Fruit fly (Drosophila melanogaster) whole organism, embryonic: ENCODE measurements around the gene Stt3B.

Source experiments
- Atf6 ChIP-seq: fragments of 200-800 bp; sonication (Bioruptor generic); IDR thresholded peaks from 2 replicates; pipeline ENCODE4 v1.3.6; 2022; ENCODE audit warnings: missing biosample characterization, missing genetic modification characterization
- BEAF-32 ChIP-seq: fragments of 200-800 bp; sonication (Bioruptor generic); optimal IDR thresholded peaks from 3 replicates; lab custom pipeline; 2017; ENCODE audit warnings: missing biosample characterization, missing genetic modification characterization, mild to moderate bottlenecking, moderate library complexity, missing genetic modification reagents
- CG10979 ChIP-seq: fragments of 200-800 bp; sonication (Bioruptor generic); optimal IDR thresholded peaks from 2 replicates; lab custom pipeline; 2018; ENCODE audit warnings: missing biosample characterization, mild to moderate bottlenecking, missing genetic modification characterization, moderate library complexity
- CG12104 ChIP-seq: fragments of 200-800 bp; sonication (Bioruptor generic); optimal IDR thresholded peaks from 3 replicates; lab custom pipeline; 2016; ENCODE audit warnings: missing biosample characterization, missing genetic modification characterization
- CG12659 ChIP-seq: fragments of 200-800 bp; sonication (Bioruptor generic); optimal IDR thresholded peaks from 3 replicates; lab custom pipeline; 2017; ENCODE audit warnings: mild to moderate bottlenecking, missing biosample characterization, missing genetic modification reagents, missing genetic modification characterization
- CG14965 ChIP-seq: fragments of 200-800 bp; sonication (Bioruptor generic); optimal IDR thresholded peaks from 2 replicates; lab custom pipeline; 2016; ENCODE audit warnings: missing biosample characterization, missing genetic modification characterization, borderline replicate concordance
- CG15601 ChIP-seq: fragments of 200-800 bp; sonication (Bioruptor generic); optimal IDR thresholded peaks from 3 replicates; lab custom pipeline; 2019; ENCODE audit warnings: missing biosample characterization, mild to moderate bottlenecking, missing genetic modification characterization, moderate library complexity
- CG1602 ChIP-seq: fragments of 200-800 bp; sonication (Bioruptor generic); optimal IDR thresholded peaks from 3 replicates; lab custom pipeline; 2016; ENCODE audit warnings: missing biosample characterization, missing genetic modification characterization
- CG17359 ChIP-seq: fragments of 200-800 bp; sonication (Bioruptor generic); optimal IDR thresholded peaks from 3 replicates; lab custom pipeline; 2018; ENCODE audit warnings: missing biosample characterization, mild to moderate bottlenecking, missing genetic modification characterization, moderate library complexity
- CG17802 ChIP-seq: fragments of 200-800 bp; sonication (Bioruptor generic); optimal IDR thresholded peaks from 2 replicates; lab custom pipeline; 2018; ENCODE audit warnings: missing biosample characterization, mild to moderate bottlenecking, missing genetic modification characterization, moderate library complexity
- CG18476 ChIP-seq: fragments of 200-800 bp; sonication (Bioruptor generic); optimal IDR thresholded peaks from 2 replicates; lab custom pipeline; 2016; ENCODE audit warnings: missing biosample characterization, mild to moderate bottlenecking, missing genetic modification characterization
- CG30431 ChIP-seq: fragments of 200-800 bp; sonication (Bioruptor generic); optimal IDR thresholded peaks from 2 replicates; lab custom pipeline; 2017; ENCODE audit warnings: missing biosample characterization, missing genetic modification characterization
- CG5953 ChIP-seq: fragments of 200-800 bp; sonication (Bioruptor generic); IDR thresholded peaks from 2 replicates; pipeline ENCODE4 v1.3.6; 2022; ENCODE audit warnings: missing biosample characterization, missing genetic modification characterization
- CTCF ChIP-seq: fragments of 200-800 bp; sonication (Bioruptor generic); optimal IDR thresholded peaks from 2 replicates; lab custom pipeline; 2017; ENCODE audit warnings: missing biosample characterization, mild to moderate bottlenecking, missing genetic modification characterization, moderate library complexity
- Dip2 ChIP-seq: fragments of 200-800 bp; sonication (Bioruptor generic); IDR thresholded peaks from 2 replicates; pipeline ENCODE4 v1.3.6; 2022; ENCODE audit warnings: missing biosample characterization, missing genetic modification characterization
- Ets65A ChIP-seq: fragments of 200-800 bp; sonication (Bioruptor generic); peaks from one replicate; lab custom pipeline; 2016; ENCODE audit warnings: missing biosample characterization, missing genetic modification characterization
- Gsc ChIP-seq: fragments of 200-800 bp; sonication (Bioruptor generic); IDR thresholded peaks from 2 replicates; pipeline ENCODE4 v1.3.6; 2022; ENCODE audit warnings: missing biosample characterization, missing genetic modification characterization
- Hmx ChIP-seq: fragments of 200-800 bp; sonication (Bioruptor generic); optimal IDR thresholded peaks from 2 replicates; lab custom pipeline; 2016; ENCODE audit warnings: missing biosample characterization, missing genetic modification characterization
- Jarid2 ChIP-seq: fragments of 200-800 bp; sonication (Bioruptor generic); optimal IDR thresholded peaks from 3 replicates; lab custom pipeline; 2017; ENCODE audit warnings: mild to moderate bottlenecking, missing biosample characterization, missing genetic modification reagents, missing genetic modification characterization
- Nf-YB ChIP-seq: fragments of 200-800 bp; sonication (Bioruptor generic); optimal IDR thresholded peaks from 3 replicates; lab custom pipeline; 2019; ENCODE audit warnings: missing biosample characterization, mild to moderate bottlenecking, missing genetic modification characterization, moderate library complexity
- Side ChIP-seq: fragments of 200-800 bp; sonication (Bioruptor generic); optimal IDR thresholded peaks from 2 replicates; lab custom pipeline; 2016; ENCODE audit warnings: missing biosample characterization, missing genetic modification characterization
- abd-A ChIP-seq: fragments of 200-800 bp; sonication (Bioruptor generic); optimal IDR thresholded peaks from 3 replicates; lab custom pipeline; 2019; ENCODE audit warnings: missing biosample characterization, mild to moderate bottlenecking, missing genetic modification characterization, moderate library complexity
- ac ChIP-seq: fragments of 200-800 bp; sonication (Bioruptor generic); optimal IDR thresholded peaks from 3 replicates; lab custom pipeline; 2017; ENCODE audit warnings: missing biosample characterization, mild to moderate bottlenecking, missing genetic modification characterization
- ato ChIP-seq: fragments of 200-800 bp; sonication (Bioruptor generic); IDR thresholded peaks from 2 replicates; pipeline ENCODE4 v1.3.6; 2022; ENCODE audit warnings: missing biosample characterization, missing genetic modification characterization; ENCODE audit not compliant: partially characterized antibody
- disco-r ChIP-seq: fragments of 200-800 bp; sonication (Bioruptor generic); optimal IDR thresholded peaks from 2 replicates; lab custom pipeline; 2016; ENCODE audit warnings: missing biosample characterization, missing genetic modification characterization
- dmrt11E ChIP-seq: fragments of 200-800 bp; sonication (Bioruptor generic); optimal IDR thresholded peaks from 3 replicates; lab custom pipeline; 2018; ENCODE audit warnings: missing biosample characterization, mild to moderate bottlenecking, missing genetic modification characterization, moderate library complexity
- esg ChIP-seq: fragments of 200-800 bp; sonication (Bioruptor generic); conservative IDR thresholded peaks from 2 replicates; pipeline ENCODE4 v1.3.6; 2022; ENCODE audit warnings: missing biosample characterization, missing genetic modification characterization
- eve ChIP-seq, 2 experiments: fragments of >200 bp; optimal IDR thresholded peaks; 2 replicates each; lab custom pipeline; 2017; ENCODE audit warnings: missing biosample characterization in 2 of 2, missing genetic modification characterization in 2 of 2
- eyg ChIP-seq: fragments of 200-800 bp; sonication (Bioruptor generic); optimal IDR thresholded peaks from 3 replicates; lab custom pipeline; 2016; ENCODE audit warnings: missing biosample characterization, missing genetic modification characterization
- gcm ChIP-seq: fragments of 200-800 bp; sonication (Bioruptor generic); optimal IDR thresholded peaks from 2 replicates; lab custom pipeline; 2019; ENCODE audit warnings: missing biosample characterization, mild to moderate bottlenecking, missing genetic modification characterization, moderate library complexity
- gfzf ChIP-seq: fragments of 200-800 bp; sonication (Bioruptor generic); optimal IDR thresholded peaks from 2 replicates; lab custom pipeline; 2016; ENCODE audit warnings: missing biosample characterization, mild to moderate bottlenecking, missing genetic modification characterization, moderate library complexity
- hb ChIP-seq: fragments of 200-800 bp; sonication (Bioruptor generic); IDR thresholded peaks from 3 replicates; pipeline ENCODE4 v1.3.6; 2022; ENCODE audit warnings: missing biosample characterization, missing genetic modification characterization; ENCODE audit not compliant: partially characterized antibody
- ken ChIP-seq: fragments of 200-800 bp; sonication (Bioruptor generic); IDR thresholded peaks from 3 replicates; pipeline ENCODE4 v1.3.6; 2022; ENCODE audit warnings: missing biosample characterization, missing genetic modification characterization
- lola ChIP-seq, 3 experiments: fragments of >200 bp in 2 of 3; fragments of 200-800 bp in 1 of 3; sonication (Bioruptor generic) in 1 of 3; optimal IDR thresholded peaks; 2 replicates each; lab custom pipeline; 2017 to 2019; ENCODE audit warnings: missing biosample characterization in 3 of 3, missing genetic modification characterization in 3 of 3, mild to moderate bottlenecking in 1 of 3, moderate library complexity in 1 of 3
- pan ChIP-seq, 4 experiments: fragments of >200 bp in 3 of 4; fragments of 200-800 bp in 1 of 4; sonication (Bioruptor generic) in 1 of 4; optimal IDR thresholded peaks in 3 of 4; IDR thresholded peaks in 1 of 4; 2 replicates each; pipeline versions ENCODE4 v1.3.6 to Lab custom; 2017 to 2022; ENCODE audit warnings: missing biosample characterization in 2 of 4, missing genetic modification characterization in 2 of 4, mixed read lengths in 1 of 4
- peb ChIP-seq: fragments of 200-800 bp; sonication (Bioruptor generic); IDR thresholded peaks from 2 replicates; pipeline ENCODE4 v1.3.6; 2022; ENCODE audit warnings: missing biosample characterization, missing genetic modification characterization
- ranshi ChIP-seq: fragments of 200-800 bp; sonication (Bioruptor generic); IDR thresholded peaks from 2 replicates; pipeline ENCODE4 v1.3.6; 2022; ENCODE audit warnings: missing biosample characterization, missing genetic modification characterization
- vnd ChIP-seq: fragments of 200-800 bp; sonication (Bioruptor generic); IDR thresholded peaks from 3 replicates; pipeline ENCODE4 v1.3.6; 2022; ENCODE audit warnings: missing biosample characterization, missing genetic modification characterization; ENCODE audit not compliant: partially characterized antibody

The Stt3B gene

DNA sequence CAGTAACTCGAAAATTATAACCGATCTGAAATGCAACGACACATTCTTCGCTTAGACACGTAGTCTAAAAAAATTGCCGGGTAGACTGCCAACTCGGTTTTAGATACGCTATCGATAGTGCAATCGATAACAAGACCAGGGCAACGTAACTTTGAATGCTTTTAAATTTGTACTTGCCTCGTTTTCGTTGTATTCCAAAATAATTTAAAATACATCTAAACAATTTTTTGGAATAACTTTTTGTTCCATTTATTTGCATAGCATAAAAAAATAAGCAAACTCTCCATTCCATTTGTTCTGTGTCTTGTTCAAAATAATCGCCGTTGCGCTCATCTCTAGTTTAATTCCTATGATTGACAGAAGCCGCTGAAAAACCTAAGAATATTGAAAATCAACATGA is at the start of gene Stt3B, which contains the start of gene CG11839 (continued):
- TF ChIP-seq CG1602 (GFP tag; lab: Kevin White, UChicago) (peak; percentile 69), CG17802 (tag; lab: Kevin White, UChicago) (no peak), CG12104 (GFP tag; lab: Kevin White, UChicago) (peak; percentile 62), Nf-YB (GFP tag; lab: Kevin White, UChicago) (peak; percentile 37), vnd (peak; percentile 90), esg (0 out of 2 replicates have a peak, but pooled peaks have one; percentile 23), disco-r (peak; percentile 17), CG17359 (tag; lab: Kevin White, UChicago) (no peak), gfzf (GFP tag; lab: Kevin White, UChicago) (peak; percentile 46), dmrt11E (tag; lab: Kevin White, UChicago) (peak; percentile 53), ac (GFP tag; lab: Kevin White, UChicago) (no peak), CG15601 (peak; percentile 72), hb (GFP tag; lab: Robert Waterston, UW) (peak; percentile 91), BEAF-32 (GFP tag; lab: Kevin White, UChicago) (peak; percentile 97), eyg (GFP tag; lab: Kevin White, UChicago) (no peak), CG30431 (no peak), Side (GFP tag; lab: Kevin White, UChicago) (peak; percentile 72), gcm (GFP tag; lab: Kevin White, UChicago) (no peak), abd-A (tag; lab: Kevin White, UChicago) (no peak), CG5953 (no peak), CG18476 (peak; percentile 56), ranshi (GFP tag; lab: Robert Waterston, UW) (no peak), lola (GFP tag; optimal IDR thresholded peaks at IDR 0.05; lab: Kevin White, UChicago) (peak in 1 of 3 experiments; percentile 68), Gsc (GFP tag; lab: Robert Waterston, UW) (no peak), CG12659 (peak; percentile 85), ato (GFP tag; lab: Robert Waterston, UW) (peak; percentile 69)
- TF ChIP-seq, all 482 proteins: peak for 264

DNA sequence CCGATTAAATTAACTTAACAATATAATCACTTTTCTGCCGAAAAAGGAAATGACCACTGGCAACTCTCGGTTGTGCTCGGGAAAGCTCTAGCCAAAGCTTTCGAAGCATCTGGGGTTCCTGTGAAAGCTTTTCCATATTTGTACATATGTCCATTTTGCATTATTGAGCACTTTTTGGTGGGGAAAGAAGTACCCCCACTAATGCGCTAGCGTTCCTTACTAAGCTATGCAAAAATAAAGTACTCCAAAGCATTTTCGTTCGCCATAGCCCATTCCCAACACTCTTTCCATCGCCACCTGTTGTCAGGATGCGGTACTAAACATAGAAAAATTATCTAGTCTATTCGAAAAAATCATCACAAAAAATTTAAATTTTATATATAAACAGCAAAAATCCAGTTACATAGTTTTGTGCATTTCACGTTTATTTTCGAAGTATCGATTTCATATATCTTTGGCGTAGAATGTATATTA is 43.1 kb upstream of the Stt3B start, which contains the start of gene Nepl16:
Gene Nepl16, minus strand, starts transcription at position 51 of the 474 bp plus-strand sequence.
- TF ChIP-seq Ets65A (GFP tag; lab: Kevin White, UChicago) (peak; percentile 0), Dip2 (GFP tag; lab: Robert Waterston, UW) (no peak), eve (GFP tag; optimal IDR thresholded peaks at IDR 0.05; lab: Kevin White, UChicago) (peak in 1 of 2 experiments; percentile 51), CG14965 (GFP tag; lab: Kevin White, UChicago) (peak; percentile 88), CG10979 (tag; lab: Kevin White, UChicago) (peak; percentile 96), ken (GFP tag; lab: Robert Waterston, UW) (no peak), CTCF (peak; percentile 88), CG15601 (no peak), pan (optimal IDR thresholded peaks at IDR 0.05; lab: Kevin White, UChicago) (no peak), pan (GFP tag; optimal IDR thresholded peaks at IDR 0.05 in 1 of 2, IDR thresholded peaks at IDR 0.05 in 1 of 2) (no peak)

DNA sequence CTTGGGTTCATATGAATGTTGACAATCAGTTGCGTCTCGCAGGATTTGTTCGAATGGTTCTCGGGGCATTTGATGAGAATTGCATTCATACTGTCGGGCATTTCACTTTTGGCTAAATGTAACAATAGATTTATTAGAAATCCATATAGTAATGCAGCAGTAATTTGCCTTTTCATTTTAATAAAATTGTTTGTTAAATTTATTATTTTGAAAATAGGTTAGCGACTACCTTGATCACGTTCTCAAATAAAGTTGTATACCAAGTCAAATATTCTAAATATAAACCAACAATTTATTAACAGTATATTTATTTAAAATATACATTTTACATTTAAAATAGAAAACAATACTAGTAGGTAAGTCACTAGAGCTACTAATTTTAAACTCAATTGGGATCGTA is 39.5 kb upstream of the Stt3B start, which contains the start of gene CG34027:
Gene CG34027, minus strand, starts transcription at position 101 of the 400 bp plus-strand sequence.
- TF ChIP-seq Hmx = no peak
- TF ChIP-seq, all 482 proteins: peak for 0

DNA sequence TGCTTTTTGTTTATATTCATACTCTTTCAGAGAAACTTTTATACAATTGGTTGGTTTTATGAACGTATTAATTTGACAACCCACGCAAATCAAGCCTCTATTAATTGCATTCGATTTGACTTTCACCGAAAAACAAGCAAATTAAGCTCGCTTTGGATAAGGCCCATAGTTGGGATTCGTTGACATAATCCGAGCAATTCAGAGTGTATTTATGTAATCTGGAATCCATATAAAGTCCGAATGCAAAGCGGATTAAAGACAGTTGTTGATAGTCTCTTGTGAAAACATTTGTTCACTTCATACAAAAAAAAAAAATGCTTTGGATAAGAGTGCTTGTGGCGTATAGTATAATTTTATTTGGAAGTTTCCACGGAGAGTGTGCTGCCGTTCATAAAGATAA is 32.8 kb upstream of the Stt3B start, which contains the start of gene CG45095:
Gene CG45095, plus strand, starts transcription at position 301 of the 400 bp plus-strand sequence.
- no peak for TF ChIP-seq peb (GFP tag; lab: Robert Waterston, UW)
- no peak for TF ChIP-seq Atf6 (GFP tag; lab: Robert Waterston, UW)
- no peak for TF ChIP-seq Jarid2 (GFP tag; lab: Kevin White, UChicago)
